Fruit fly (Drosophila melanogaster): Measurements from ENCODE around the gene Girdin.

The Girdin gene

DNA sequence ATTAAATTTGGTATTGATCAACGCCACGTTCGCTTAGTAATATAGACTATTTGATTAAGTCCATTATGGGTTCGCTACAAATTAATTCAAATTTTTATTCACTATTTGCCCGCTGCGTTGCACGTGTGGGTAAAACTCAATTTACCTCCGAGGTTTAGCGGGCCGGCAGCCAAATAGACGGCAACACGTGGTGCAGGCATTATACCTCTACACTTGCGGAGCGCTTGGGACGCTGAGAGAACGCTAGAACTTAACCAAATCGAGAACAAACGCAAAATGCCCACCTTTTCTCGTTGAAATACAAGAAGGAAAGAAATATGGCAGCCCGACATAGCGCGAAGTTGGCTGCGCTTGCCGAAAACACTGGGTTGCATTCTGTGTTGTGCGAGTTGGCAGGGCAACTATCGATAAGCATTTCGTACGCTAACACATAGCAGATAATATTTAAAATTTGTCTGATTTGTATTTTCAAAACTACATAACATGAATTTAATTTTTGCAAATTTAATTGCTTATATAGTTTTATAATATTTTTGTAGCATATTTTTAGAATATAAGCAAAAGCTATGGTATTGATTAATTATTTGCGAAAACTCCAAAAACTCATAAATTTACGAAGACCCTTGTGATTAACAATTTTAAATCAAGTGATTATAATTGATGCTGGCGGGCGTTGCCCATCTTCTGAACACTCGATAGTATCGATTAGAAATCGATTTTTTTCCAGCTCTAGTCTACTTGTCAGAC lies 44.1 kb downstream of the Girdin start, which contains the start of the genes RpL28 and eIF1 (continued):
- TF ChIP-seq Myc (optimal IDR thresholded peaks at IDR 0.05), result peak; percentile 65

DNA sequence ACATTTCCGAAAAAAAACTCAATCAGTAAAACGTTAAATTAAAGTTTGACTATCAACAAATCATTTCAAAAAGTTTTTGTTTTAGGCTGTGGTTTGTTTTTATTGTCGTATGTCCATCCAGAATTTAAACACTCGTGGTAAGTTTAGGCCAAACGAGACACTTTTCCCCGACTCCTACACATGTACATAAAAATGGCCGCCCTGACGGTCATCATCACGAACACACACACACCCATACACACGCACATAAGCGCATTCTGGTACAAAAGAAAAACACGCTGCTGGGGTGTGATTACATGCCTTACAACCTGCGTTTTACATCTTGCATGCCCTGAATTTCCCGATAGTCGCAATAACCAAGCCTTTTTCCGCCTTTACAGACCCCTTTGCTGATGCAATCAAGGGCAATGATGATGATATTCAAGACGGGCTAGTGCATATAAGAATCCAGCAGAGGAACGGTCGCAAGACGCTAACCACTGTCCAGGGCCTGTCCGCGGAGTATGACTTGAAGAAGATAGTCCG lies 44.7 kb downstream of the Girdin start:
- TF ChIP-seq N (GFP tag; optimal IDR thresholded peaks at IDR 0.05) (no peak), Hnf4 (GFP tag; optimal IDR thresholded peaks at IDR 0.05) (no peak), Dfd (GFP tag; optimal IDR thresholded peaks at IDR 0.05) (no peak), Jra (GFP tag; optimal IDR thresholded peaks at IDR 0.05) (no peak)

dm6 chr3L:3224740-3225719 lies 46.3 kb downstream of the Girdin start, which contains the start of gene Larp4B:
TSS of gene Larp4B (plus strand) at chr3L:3224838.
- TF ChIP-seq Jra (GFP tag; optimal IDR thresholded peaks at IDR 0.05) (peak; percentile 27), rgr (GFP tag; optimal IDR thresholded peaks at IDR 0.05) (peak; percentile 36), Rel (GFP tag; optimal IDR thresholded peaks at IDR 0.05) (no peak), Rel (tag; optimal IDR thresholded peaks at IDR 0.05) (peak; percentile 97), Sp1 (GFP tag; optimal IDR thresholded peaks at IDR 0.05) (peak; percentile 6), foxo (GFP tag; optimal IDR thresholded peaks at IDR 0.05) (peak in 1 of 2 experiments; percentile 17), sage (GFP tag; optimal IDR thresholded peaks at IDR 0.05) (no peak), Hr78 (GFP tag; optimal IDR thresholded peaks at IDR 0.05) (no peak), psq (GFP tag; optimal IDR thresholded peaks at IDR 0.05) (no peak), Dif (GFP tag; optimal IDR thresholded peaks at IDR 0.05; ENCODE audit: partially characterized antibody) (no peak), h (GFP tag; optimal IDR thresholded peaks at IDR 0.05) (peak; percentile 13)

DNA sequence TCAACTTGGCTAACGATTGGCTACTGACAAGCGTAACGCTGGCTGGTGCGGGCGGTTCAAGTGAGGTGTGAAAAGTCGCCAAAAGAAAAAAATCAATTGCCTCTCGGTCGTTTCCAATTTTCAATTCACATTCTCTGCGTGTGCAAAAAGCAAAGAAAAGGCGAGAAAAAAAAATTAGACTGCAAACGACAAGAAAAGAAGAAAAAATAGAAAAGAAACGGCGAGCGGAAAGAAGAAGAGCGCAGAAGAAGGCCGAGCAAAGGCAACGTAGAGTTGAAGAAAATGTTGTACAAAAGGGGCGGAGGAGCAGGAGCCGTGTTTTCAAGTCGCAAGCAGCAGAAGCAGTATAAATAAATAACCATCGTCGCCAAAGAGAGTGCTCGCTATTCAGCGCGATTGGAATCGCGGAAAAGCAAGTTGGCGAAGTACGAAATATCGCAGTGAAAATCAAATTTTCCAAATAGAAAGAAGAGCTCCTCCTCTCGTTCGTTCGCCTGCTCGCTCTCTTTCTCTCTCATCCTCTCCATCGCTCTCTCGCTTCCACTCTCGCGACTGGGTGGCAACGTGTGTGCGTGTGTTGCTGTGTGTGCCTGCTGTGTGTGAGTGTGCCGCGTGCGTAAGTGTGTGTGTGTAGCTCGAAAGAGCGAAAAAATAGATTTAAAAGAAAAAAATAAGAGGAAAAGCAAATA lies 47.2 kb downstream of the Girdin start:
- peak; percentile 66 for TF ChIP-seq psq (GFP tag; optimal IDR thresholded peaks at IDR 0.05)
- TF ChIP-seq Abd-B (GFP tag; optimal IDR thresholded peaks at IDR 0.05), result no peak
- peak; percentile 83 for TF ChIP-seq lola (GFP tag; optimal IDR thresholded peaks at IDR 0.05)
- peak in 1 of 2 experiments; percentile 92 for TF ChIP-seq dl (GFP tag; optimal IDR thresholded peaks at IDR 0.05; ENCODE audit: insufficient read depth in 1 of 2, partially characterized antibody in 2 of 2)
- no peak for TF ChIP-seq Jra (GFP tag; optimal IDR thresholded peaks at IDR 0.05)
- TF ChIP-seq Dif (GFP tag; optimal IDR thresholded peaks at IDR 0.05; ENCODE audit: partially characterized antibody), result peak; percentile 99
- TF ChIP-seq Myc (optimal IDR thresholded peaks at IDR 0.05), result no peak
- TF ChIP-seq CrebA (GFP tag; optimal IDR thresholded peaks at IDR 0.05; ENCODE audit: borderline replicate concordance), result no peak
- TF ChIP-seq Sp1 (GFP tag; optimal IDR thresholded peaks at IDR 0.05), result peak; percentile 20
- no peak for TF ChIP-seq sage (GFP tag; optimal IDR thresholded peaks at IDR 0.05)
- TF ChIP-seq GATAd (GFP tag; optimal IDR thresholded peaks at IDR 0.05), result no peak
- no peak for TF ChIP-seq HLH106 (tag; optimal IDR thresholded peaks at IDR 0.05)
- no peak for TF ChIP-seq Hnf4 (GFP tag; optimal IDR thresholded peaks at IDR 0.05)
- TF ChIP-seq sv (GFP tag; optimal IDR thresholded peaks at IDR 0.05), result no peak
- no peak for TF ChIP-seq OdsH (GFP tag; optimal IDR thresholded peaks at IDR 0.05)
- no peak for TF ChIP-seq Mio (GFP tag; optimal IDR thresholded peaks at IDR 0.05)
- no peak for TF ChIP-seq usp (GFP tag; optimal IDR thresholded peaks at IDR 0.05)
- no peak for TF ChIP-seq N (GFP tag; optimal IDR thresholded peaks at IDR 0.05)
- TF ChIP-seq fru (GFP tag; optimal IDR thresholded peaks at IDR 0.05), result no peak
- TF ChIP-seq Hr78 (GFP tag; optimal IDR thresholded peaks at IDR 0.05), result no peak
- peak; percentile 35 for TF ChIP-seq br (GFP tag; optimal IDR thresholded peaks at IDR 0.05)
- no peak for TF ChIP-seq CG32264 (GFP tag; optimal IDR thresholded peaks at IDR 0.05)
- TF ChIP-seq dsf (GFP tag; optimal IDR thresholded peaks at IDR 0.05; ENCODE audit: borderline replicate concordance), result no peak
- no peak for TF ChIP-seq pan (optimal IDR thresholded peaks at IDR 0.05)
